Worm (Caenorhabditis elegans) whole organism, early embryonic: ENCODE data around the gene B0273.1.

Source experiments
- ama-1 ChIP-seq: fragments of 150-350 bp; optimal IDR thresholded peaks from 2 replicates; lab custom pipeline; 2014
- ceh-13 ChIP-seq: fragments of 200-800 bp; sonication (Bioruptor generic); optimal IDR thresholded peaks from 2 replicates; lab custom pipeline; 2018; ENCODE audit warnings: mild to moderate bottlenecking, missing genetic modification characterization, missing compliant biosample characterization

DNA sequence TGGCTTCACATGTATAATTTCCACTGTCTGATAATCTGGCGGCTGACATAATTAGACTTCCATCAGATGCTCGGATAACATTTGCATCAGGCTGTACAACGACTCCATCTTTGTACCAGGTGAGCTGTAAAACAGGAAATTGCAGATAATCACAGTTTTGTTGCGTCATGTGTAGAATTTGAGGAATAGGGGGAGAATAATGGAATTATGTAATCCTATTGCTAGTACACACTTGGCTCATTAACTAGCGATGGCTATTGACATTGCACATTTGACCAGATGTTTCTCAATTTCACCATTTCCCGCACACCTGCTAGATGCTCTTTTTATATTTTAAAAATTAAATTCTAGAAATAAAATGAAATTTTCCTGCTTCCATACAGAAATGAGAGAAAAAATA lies 7.6 kb downstream of the B0273.1 start:
- TF ChIP-seq ceh-13 (GFP tag; lab: Kevin White, UChicago) (no peak), ama-1 (lab: Kevin White, UChicago) (no peak)
